Worm (Caenorhabditis elegans): ENCODE data around the gene eak-7.

eak-7 gene

ce11 chrIV:12590373-12590772, 24.6 kb upstream of the eak-7 start, which contains the start of gene cul-6:
cul-6 (minus strand) TSS chrIV:12590451.
- no peak for TF ChIP-seq sea-1 (GFP tag; conservative IDR thresholded peaks at IDR 0.05)
- TF ChIP-seq scrt-1 (GFP tag; IDR thresholded peaks at IDR 0.05), result no peak

ce11 chrIV:12585966-12586365, 20.2 kb upstream of the eak-7 start, which contains the start of gene K08E7.8:
K08E7.8 (minus strand) TSS chrIV:12586066.
- TF ChIP-seq scrt-1 (GFP tag; IDR thresholded peaks at IDR 0.05), result no peak
- TF ChIP-seq pes-1 (GFP tag; IDR thresholded peaks at IDR 0.05), result no peak
- no peak for TF ChIP-seq hmg-4 (GFP tag; optimal IDR thresholded peaks at IDR 0.05)
- TF ChIP-seq hnd-1 (tag; optimal IDR thresholded peaks at IDR 0.05), result no peak
- no peak for TF ChIP-seq tra-4 (tag; optimal IDR thresholded peaks at IDR 0.05)
- no peak for TF ChIP-seq ama-1 (optimal IDR thresholded peaks at IDR 0.05)
- TF ChIP-seq tbx-37 (GFP tag; conservative IDR thresholded peaks at IDR 0.05), result no peak
- no peak for TF ChIP-seq flt-1 (GFP tag; IDR thresholded peaks at IDR 0.05)
- no peak for TF ChIP-seq hmbx-1 (tag; optimal IDR thresholded peaks at IDR 0.05)
- TF ChIP-seq ceh-36 (tag; optimal IDR thresholded peaks at IDR 0.05), result no peak

ce11 chrIV:12584146-12584545, 18.4 kb upstream of the eak-7 start:
- TF ChIP-seq ama-1 (optimal IDR thresholded peaks at IDR 0.05) (no peak), ceh-13 (GFP tag; optimal IDR thresholded peaks at IDR 0.05) (no peak), hnd-1 (tag; optimal IDR thresholded peaks at IDR 0.05) (no peak), flt-1 (GFP tag; IDR thresholded peaks at IDR 0.05) (no peak), tra-4 (tag; optimal IDR thresholded peaks at IDR 0.05) (no peak), B0310.2 (tag; optimal IDR thresholded peaks at IDR 0.05) (no peak), tbx-37 (GFP tag; conservative IDR thresholded peaks at IDR 0.05) (no peak), pes-1 (GFP tag; IDR thresholded peaks at IDR 0.05) (no peak), aly-1 (tag; optimal IDR thresholded peaks at IDR 0.05) (no peak), ets-7 (tag; optimal IDR thresholded peaks at IDR 0.05) (no peak), tbx-11 (GFP tag; IDR thresholded peaks at IDR 0.05) (no peak), ceh-36 (tag; optimal IDR thresholded peaks at IDR 0.05) (no peak), sea-1 (GFP tag; conservative IDR thresholded peaks at IDR 0.05) (no peak), hmg-4 (GFP tag; optimal IDR thresholded peaks at IDR 0.05) (no peak), scrt-1 (GFP tag; IDR thresholded peaks at IDR 0.05) (no peak), hmbx-1 (tag; optimal IDR thresholded peaks at IDR 0.05) (no peak), F13C5.2 (tag; optimal IDR thresholded peaks at IDR 0.05) (no peak)

ce11 chrIV:12583181-12583580, 17.4 kb upstream of the eak-7 start:
- TF ChIP-seq tra-4 (tag; optimal IDR thresholded peaks at IDR 0.05) (no peak), tbx-11 (GFP tag; IDR thresholded peaks at IDR 0.05) (no peak), sea-1 (GFP tag; conservative IDR thresholded peaks at IDR 0.05) (no peak), ceh-13 (GFP tag; optimal IDR thresholded peaks at IDR 0.05) (no peak), ets-7 (tag; optimal IDR thresholded peaks at IDR 0.05) (no peak), tbx-37 (GFP tag; conservative IDR thresholded peaks at IDR 0.05) (no peak), hmbx-1 (tag; optimal IDR thresholded peaks at IDR 0.05) (no peak), B0310.2 (tag; optimal IDR thresholded peaks at IDR 0.05) (no peak), F13C5.2 (tag; optimal IDR thresholded peaks at IDR 0.05) (no peak), ama-1 (optimal IDR thresholded peaks at IDR 0.05) (no peak), hnd-1 (tag; optimal IDR thresholded peaks at IDR 0.05) (no peak), flt-1 (GFP tag; IDR thresholded peaks at IDR 0.05) (no peak), pes-1 (GFP tag; IDR thresholded peaks at IDR 0.05) (no peak), ceh-36 (tag; optimal IDR thresholded peaks at IDR 0.05) (no peak), aly-1 (tag; optimal IDR thresholded peaks at IDR 0.05) (no peak)

- TF ChIP-seq aly-1 (tag; optimal IDR thresholded peaks at IDR 0.05), result no peak
These were observed 15.3 kb upstream of the eak-7 start, which contains the start of gene K08E7.6 for ce11 chrIV:12581046-12581445. K08E7.6 (minus strand) TSS chrIV:12581146.

- TF ChIP-seq tbx-37 (GFP tag; conservative IDR thresholded peaks at IDR 0.05) (no peak), ceh-36 (tag; optimal IDR thresholded peaks at IDR 0.05) (no peak), ama-1 (optimal IDR thresholded peaks at IDR 0.05) (no peak), tra-4 (tag; optimal IDR thresholded peaks at IDR 0.05) (no peak), hmbx-1 (tag; optimal IDR thresholded peaks at IDR 0.05) (no peak), scrt-1 (GFP tag; IDR thresholded peaks at IDR 0.05) (no peak)
These were observed 8.5 kb upstream of the eak-7 start for ce11 chrIV:12574265-12574664.

ce11 chrIV:12573068-12573467, 7.3 kb upstream of the eak-7 start, which contains the start of gene K08E7.5:
K08E7.5 (plus strand) TSS chrIV:12573368.
- TF ChIP-seq B0310.2 (tag; optimal IDR thresholded peaks at IDR 0.05) (no peak), aly-1 (tag; optimal IDR thresholded peaks at IDR 0.05) (no peak), pes-1 (GFP tag; IDR thresholded peaks at IDR 0.05) (no peak), ceh-13 (GFP tag; optimal IDR thresholded peaks at IDR 0.05) (no peak), ceh-36 (tag; optimal IDR thresholded peaks at IDR 0.05) (no peak), hmbx-1 (tag; optimal IDR thresholded peaks at IDR 0.05) (no peak), ama-1 (optimal IDR thresholded peaks at IDR 0.05) (no peak), flt-1 (GFP tag; IDR thresholded peaks at IDR 0.05) (no peak), hmg-4 (GFP tag; optimal IDR thresholded peaks at IDR 0.05) (no peak), tra-4 (tag; optimal IDR thresholded peaks at IDR 0.05) (no peak), hnd-1 (tag; optimal IDR thresholded peaks at IDR 0.05) (no peak), sea-1 (GFP tag; conservative IDR thresholded peaks at IDR 0.05) (no peak), ets-7 (tag; optimal IDR thresholded peaks at IDR 0.05) (no peak), scrt-1 (GFP tag; IDR thresholded peaks at IDR 0.05) (no peak), tbx-37 (GFP tag; conservative IDR thresholded peaks at IDR 0.05) (no peak), tbx-11 (GFP tag; IDR thresholded peaks at IDR 0.05) (no peak)

ce11 chrIV:12571047-12571446, 5.3 kb upstream of the eak-7 start, which contains the start of gene K08E7.4:
K08E7.4 (minus strand) TSS chrIV:12571147.
- TF ChIP-seq sea-1 (GFP tag; conservative IDR thresholded peaks at IDR 0.05), result no peak
- TF ChIP-seq pes-1 (GFP tag; IDR thresholded peaks at IDR 0.05), result no peak
- no peak for TF ChIP-seq scrt-1 (GFP tag; IDR thresholded peaks at IDR 0.05)
- no peak for TF ChIP-seq tbx-11 (GFP tag; IDR thresholded peaks at IDR 0.05)
- no peak for TF ChIP-seq tbx-37 (GFP tag; conservative IDR thresholded peaks at IDR 0.05)
- TF ChIP-seq ceh-13 (GFP tag; optimal IDR thresholded peaks at IDR 0.05), result no peak
- TF ChIP-seq hmbx-1 (tag; optimal IDR thresholded peaks at IDR 0.05), result no peak
- TF ChIP-seq hmg-4 (GFP tag; optimal IDR thresholded peaks at IDR 0.05), result no peak
- no peak for TF ChIP-seq B0310.2 (tag; optimal IDR thresholded peaks at IDR 0.05)
- TF ChIP-seq ets-7 (tag; optimal IDR thresholded peaks at IDR 0.05), result no peak
- TF ChIP-seq flt-1 (GFP tag; IDR thresholded peaks at IDR 0.05), result no peak
- TF ChIP-seq hnd-1 (tag; optimal IDR thresholded peaks at IDR 0.05), result no peak
- TF ChIP-seq aly-1 (tag; optimal IDR thresholded peaks at IDR 0.05), result no peak
- TF ChIP-seq F13C5.2 (tag; optimal IDR thresholded peaks at IDR 0.05), result no peak
- no peak for TF ChIP-seq ama-1 (optimal IDR thresholded peaks at IDR 0.05)
- no peak for TF ChIP-seq ceh-36 (tag; optimal IDR thresholded peaks at IDR 0.05)

Measured in whole organism, early embryonic.